Worm (Caenorhabditis elegans) whole organism, young adult: ENCODE data around the gene daf-31.

Source experiments
- B0336.3 ChIP-seq: fragments of 200-800 bp; sonication (Bioruptor generic); IDR thresholded peaks from 2 replicates; pipeline ENCODE4 v1.3.6; 2022; ENCODE audit warnings: missing genetic modification characterization, missing compliant biosample characterization
- D2030.7 ChIP-seq: fragments of 200-800 bp; sonication (Bioruptor generic); IDR thresholded peaks from 2 replicates; pipeline ENCODE4 v1.3.6; 2022; ENCODE audit warnings: missing genetic modification reagents, missing genetic modification characterization, missing compliant biosample characterization
- F10E7.11 ChIP-seq: sonication (generic microtip); optimal IDR thresholded peaks from 2 replicates; lab custom pipeline; 2017; ENCODE audit warnings: mild to moderate bottlenecking, missing genetic modification characterization, moderate library complexity, missing compliant biosample characterization
- F33H1.4 ChIP-seq: fragments of 200-800 bp; sonication (Bioruptor generic); IDR thresholded peaks from 2 replicates; pipeline ENCODE4 v1.3.6; 2022; ENCODE audit warnings: missing genetic modification reagents, missing genetic modification characterization, missing compliant biosample characterization
- F49E8.2 ChIP-seq: sonication (generic microtip); optimal IDR thresholded peaks from 3 replicates; lab custom pipeline; 2017; ENCODE audit warnings: missing genetic modification characterization, mild to moderate bottlenecking, missing compliant biosample characterization, antibody characterized with exemption, moderate library complexity; ENCODE audit not compliant: insufficient read depth
- F57A8.1 ChIP-seq: fragments of 200-800 bp; sonication (Bioruptor generic); optimal IDR thresholded peaks from 2 replicates; lab custom pipeline; 2018; ENCODE audit warnings: mild to moderate bottlenecking, missing genetic modification characterization, moderate library complexity, missing compliant biosample characterization
- K11D2.4 ChIP-seq: fragments of 200-800 bp; sonication (Bioruptor generic); IDR thresholded peaks from 2 replicates; pipeline ENCODE4 v1.3.6; 2022; ENCODE audit warnings: missing genetic modification reagents, missing genetic modification characterization, missing compliant biosample characterization
- T26A5.8 ChIP-seq: sonication (generic microtip); optimal IDR thresholded peaks from 2 replicates; lab custom pipeline; 2016; ENCODE audit warnings: missing genetic modification characterization, missing compliant biosample characterization
- Y53G8AR.9 ChIP-seq: fragments of 200-800 bp; sonication (Bioruptor generic); conservative IDR thresholded peaks from 2 replicates; pipeline ENCODE4 v1.3.6; 2022; ENCODE audit warnings: missing genetic modification reagents, missing genetic modification characterization, missing compliant biosample characterization
- Y67H2A.10 ChIP-seq: fragments of 200-800 bp; sonication (Bioruptor generic); conservative IDR thresholded peaks from 2 replicates; pipeline ENCODE4 v1.3.6; 2022; ENCODE audit warnings: missing genetic modification reagents, missing genetic modification characterization, missing compliant biosample characterization
- Y79H2A.3 ChIP-seq: fragments of 200-800 bp; sonication (Bioruptor generic); conservative IDR thresholded peaks from 2 replicates; pipeline ENCODE4 v1.3.6; 2022; ENCODE audit warnings: missing genetic modification reagents, missing genetic modification characterization, missing compliant biosample characterization
- bed-2 ChIP-seq: fragments of 200-800 bp; sonication (Bioruptor generic); IDR thresholded peaks from 2 replicates; pipeline ENCODE4 v1.3.6; 2022; ENCODE audit warnings: missing genetic modification reagents, missing genetic modification characterization, missing compliant biosample characterization
- ccch-3 ChIP-seq: fragments of 200-800 bp; sonication (Bioruptor generic); optimal IDR thresholded peaks from 2 replicates; lab custom pipeline; 2018; ENCODE audit warnings: mild to moderate bottlenecking, missing genetic modification characterization, missing compliant biosample characterization
- ceh-40 ChIP-seq: fragments of 200-800 bp; sonication (Bioruptor generic); IDR thresholded peaks from 2 replicates; pipeline ENCODE4 v1.3.6; 2022; ENCODE audit warnings: missing genetic modification characterization, missing compliant biosample characterization
- chd-7 ChIP-seq: sonication (generic microtip); optimal IDR thresholded peaks from 2 replicates; lab custom pipeline; 2016; ENCODE audit warnings: mild to moderate bottlenecking, missing genetic modification characterization, moderate library complexity, missing compliant biosample characterization
- egrh-3 ChIP-seq: fragments of 200-800 bp; sonication (Bioruptor generic); IDR thresholded peaks from 2 replicates; pipeline ENCODE4 v1.3.6; 2022; ENCODE audit warnings: missing genetic modification reagents, missing genetic modification characterization, missing compliant biosample characterization
- him-1 ChIP-seq: sonication (generic microtip); optimal IDR thresholded peaks from 2 replicates; lab custom pipeline; 2016; ENCODE audit warnings: missing genotype, missing genetic modification reagents, missing genetic modification characterization, missing compliant biosample characterization
- hlh-26 ChIP-seq: fragments of 200-800 bp; sonication (Bioruptor generic); conservative IDR thresholded peaks from 2 replicates; pipeline ENCODE4 v1.3.6; 2022; ENCODE audit warnings: missing genetic modification reagents, missing genetic modification characterization, missing compliant biosample characterization
- hmg-1.2 ChIP-seq: fragments of 200-800 bp; sonication (Bioruptor generic); IDR thresholded peaks from 2 replicates; pipeline ENCODE4 v1.3.6; 2022; ENCODE audit warnings: missing genetic modification reagents, missing genetic modification characterization, missing compliant biosample characterization
- hsf-1 ChIP-seq: fragments of 200-800 bp; sonication (Bioruptor generic); IDR thresholded peaks from 2 replicates; pipeline ENCODE4 v1.3.6; 2022; ENCODE audit warnings: missing genetic modification reagents, missing genetic modification characterization, missing compliant biosample characterization
- lag-1 ChIP-seq: fragments of 200-800 bp; sonication (Bioruptor generic); IDR thresholded peaks from 2 replicates; pipeline ENCODE4 v1.3.6; 2022; ENCODE audit warnings: missing genetic modification reagents, missing genetic modification characterization, missing compliant biosample characterization
- let-607 ChIP-seq, 2 experiments: fragments of 200-800 bp in 1 of 2; sonication (Bioruptor generic) in 1 of 2; sonication (generic microtip) in 1 of 2; optimal IDR thresholded peaks; 2 replicates each; lab custom pipeline; 2016 to 2018; ENCODE audit warnings: mild to moderate bottlenecking in 2 of 2, missing compliant biosample characterization in 2 of 2, missing genetic modification characterization in 2 of 2, moderate library complexity in 2 of 2, missing genotype in 1 of 2
- lin-26 ChIP-seq: fragments of 200-800 bp; sonication (Bioruptor generic); IDR thresholded peaks from 2 replicates; pipeline ENCODE4 v1.3.6; 2022; ENCODE audit warnings: missing genetic modification reagents, missing genetic modification characterization, missing compliant biosample characterization
- lir-1 ChIP-seq: fragments of 200-800 bp; sonication (Bioruptor generic); conservative IDR thresholded peaks from 2 replicates; pipeline ENCODE4 v1.3.6; 2022; ENCODE audit warnings: missing genetic modification reagents, missing genetic modification characterization, missing compliant biosample characterization
- madf-3 ChIP-seq: fragments of 200-800 bp; sonication (Bioruptor generic); IDR thresholded peaks from 2 replicates; pipeline ENCODE4 v1.3.6; 2022; ENCODE audit warnings: missing genetic modification reagents, missing genetic modification characterization, missing compliant biosample characterization
- madf-8 ChIP-seq: fragments of 200-800 bp; sonication (Bioruptor generic); conservative IDR thresholded peaks from 2 replicates; pipeline ENCODE4 v1.3.6; 2022; ENCODE audit warnings: missing genetic modification reagents, missing genetic modification characterization, missing compliant biosample characterization
- mel-28 ChIP-seq: sonication (generic microtip); optimal IDR thresholded peaks from 2 replicates; lab custom pipeline; 2016; ENCODE audit warnings: borderline replicate concordance, mild to moderate bottlenecking, missing genetic modification characterization, missing compliant biosample characterization
- mxl-1 ChIP-seq: sonication (generic microtip); optimal IDR thresholded peaks from 2 replicates; lab custom pipeline; 2016; ENCODE audit warnings: missing genetic modification characterization, missing compliant biosample characterization
- pbrm-1 ChIP-seq: fragments of 200-800 bp; sonication (Bioruptor generic); IDR thresholded peaks from 2 replicates; pipeline ENCODE4 v1.3.6; 2022; ENCODE audit warnings: missing genetic modification reagents, missing genetic modification characterization, missing compliant biosample characterization
- pha-4 ChIP-seq: fragments of 150-350 bp; sonication (generic microtip); optimal IDR thresholded peaks from 2 replicates; lab custom pipeline; 2014; ENCODE audit warnings: missing biosample characterization, missing genetic modification reagents, missing genetic modification characterization
- repo-1 ChIP-seq: sonication (generic microtip); optimal IDR thresholded peaks from 2 replicates; lab custom pipeline; 2017; ENCODE audit warnings: mild to moderate bottlenecking, missing genetic modification characterization, missing compliant biosample characterization
- sdz-38 ChIP-seq: sonication (generic microtip); optimal IDR thresholded peaks from 2 replicates; lab custom pipeline; 2016; ENCODE audit warnings: missing genotype, missing genetic modification characterization, missing compliant biosample characterization
- snpc-1.3 ChIP-seq: sonication (generic microtip); optimal IDR thresholded peaks from 2 replicates; lab custom pipeline; 2017; ENCODE audit warnings: missing genetic modification characterization, mild to moderate bottlenecking, missing compliant biosample characterization, antibody characterized with exemption, moderate library complexity, missing genotype, missing genetic modification reagents; ENCODE audit not compliant: insufficient read depth
- snpc-3.4 ChIP-seq: sonication (generic microtip); optimal IDR thresholded peaks from 2 replicates; lab custom pipeline; 2017; ENCODE audit warnings: missing genetic modification characterization, mild to moderate bottlenecking, missing compliant biosample characterization, antibody characterized with exemption, moderate library complexity, missing genotype, missing genetic modification reagents
- snpc-4 ChIP-seq, 5 experiments: fragments of 150-350 bp in 1 of 5; sonication (generic microtip) in 4 of 5; optimal IDR thresholded peaks; 2 replicates each; lab custom pipeline; 2014 to 2018; ENCODE audit warnings: missing genetic modification characterization in 5 of 5, missing biosample characterization in 3 of 5, antibody characterized with exemption in 2 of 5, mild to moderate bottlenecking in 2 of 5, missing compliant biosample characterization in 2 of 5, missing genotype in 2 of 5, moderate library complexity in 2 of 5, missing genetic modification reagents in 1 of 5
- tbp1 ChIP-seq: fragments of 200-800 bp; sonication (Bioruptor generic); optimal IDR thresholded peaks from 2 replicates; lab custom pipeline; 2018; ENCODE audit warnings: mild to moderate bottlenecking, missing genetic modification characterization, missing compliant biosample characterization
- tbx-9 ChIP-seq: sonication (generic microtip); optimal IDR thresholded peaks from 2 replicates; lab custom pipeline; 2016; ENCODE audit warnings: borderline replicate concordance, missing genetic modification characterization, inconsistent platforms, missing compliant biosample characterization
- tlf-1 ChIP-seq: fragments of 200-800 bp; sonication (Bioruptor generic); optimal IDR thresholded peaks from 2 replicates; lab custom pipeline; 2018; ENCODE audit warnings: mild to moderate bottlenecking, missing genetic modification characterization, missing compliant biosample characterization
- xnd-1 ChIP-seq: sonication (generic microtip); optimal IDR thresholded peaks from 2 replicates; lab custom pipeline; 2016; ENCODE audit warnings: missing genotype, missing genetic modification reagents, missing genetic modification characterization, missing compliant biosample characterization
- zfh-2 ChIP-seq: fragments of 200-800 bp; sonication (Bioruptor generic); conservative IDR thresholded peaks from 2 replicates; pipeline ENCODE4 v1.3.6; 2022; ENCODE audit warnings: missing genetic modification reagents, missing genetic modification characterization, missing compliant biosample characterization
- ztf-28 ChIP-seq: fragments of 200-800 bp; sonication (Bioruptor generic); IDR thresholded peaks from 2 replicates; pipeline ENCODE4 v1.3.6; 2022; ENCODE audit warnings: missing genetic modification reagents, missing genetic modification characterization, missing compliant biosample characterization

The daf-31 gene

DNA sequence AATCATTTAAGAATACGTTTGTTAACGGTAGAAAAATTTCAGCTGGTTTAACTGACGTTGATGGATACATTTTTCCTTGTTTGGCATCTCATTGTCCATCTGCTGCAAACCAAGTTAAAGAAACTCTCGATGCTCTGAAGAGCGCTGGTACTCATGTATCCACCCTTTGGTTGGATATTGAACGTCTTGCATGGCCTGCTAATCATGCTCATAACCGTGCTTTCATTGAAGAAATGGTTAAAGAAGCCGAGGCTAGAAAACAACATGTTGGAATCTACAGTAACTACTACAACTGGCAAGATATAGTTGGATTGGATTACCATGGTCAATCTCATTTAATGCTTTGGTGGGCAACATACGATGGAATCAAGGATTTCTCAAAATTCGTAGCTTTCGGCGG, 43.0 kb downstream of the daf-31 start:
- TF ChIP-seq madf-3 (GFP tag; lab: Robert Waterston, UW) (no peak), F57A8.1 (GFP tag; lab: Kevin White, UChicago) (no peak), madf-8 (GFP tag; lab: Robert Waterston, UW) (no peak), ceh-40 (GFP tag; lab: Robert Waterston, UW) (no peak), lir-1 (GFP tag; lab: Robert Waterston, UW) (no peak), ztf-28 (GFP tag; lab: Robert Waterston, UW) (no peak), pha-4 (no peak), let-607 (tag; optimal IDR thresholded peaks at IDR 0.05; lab: Kevin White, UChicago) (no peak), hsf-1 (no peak), F10E7.11 (tag; lab: Kevin White, UChicago) (no peak), ccch-3 (GFP tag; lab: Kevin White, UChicago) (no peak)

DNA sequence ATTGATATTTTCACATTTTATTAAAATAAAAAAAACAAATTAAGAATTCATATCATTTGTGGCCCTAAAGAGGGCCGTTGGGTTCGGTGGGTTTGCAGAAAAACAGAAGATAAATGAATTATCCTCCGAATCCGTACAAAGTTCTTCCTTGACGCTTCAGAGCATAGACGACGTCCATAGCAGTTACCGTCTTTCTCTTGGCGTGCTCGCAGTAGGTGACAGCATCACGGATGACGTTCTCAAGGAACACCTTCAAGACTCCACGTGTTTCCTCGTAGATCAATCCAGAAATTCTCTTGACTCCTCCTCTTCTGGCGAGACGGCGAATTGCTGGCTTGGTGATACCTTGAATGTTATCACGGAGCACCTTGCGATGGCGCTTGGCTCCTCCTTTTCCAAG, 43.5 kb downstream of the daf-31 start:
- TF ChIP-seq madf-8 (GFP tag; lab: Robert Waterston, UW) (no peak), snpc-1.3 (no peak), F33H1.4 (GFP tag; lab: Robert Waterston, UW) (no peak), chd-7 (no peak), tbp1 (GFP tag; lab: Kevin White, UChicago) (no peak), Y79H2A.3 (GFP tag; lab: Robert Waterston, UW) (no peak), F49E8.2 (no peak), K11D2.4 (no peak), T26A5.8 (tag; lab: Kevin White, UChicago) (no peak), ztf-28 (GFP tag; lab: Robert Waterston, UW) (no peak), repo-1 (tag; lab: Kevin White, UChicago) (no peak), xnd-1 (tag; lab: Kevin White, UChicago) (no peak), Y53G8AR.9 (no peak), lag-1 (GFP tag; lab: Robert Waterston, UW) (no peak), zfh-2 (GFP tag; lab: Robert Waterston, UW) (no peak), sdz-38 (no peak), D2030.7 (no peak), lin-26 (GFP tag; lab: Robert Waterston, UW) (no peak), bed-2 (no peak), hsf-1 (no peak)

DNA sequence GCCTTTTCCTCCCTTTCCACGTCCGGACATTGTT, 43.7 kb downstream of the daf-31 start, which contains the start of gene his-31:
Gene his-31 (minus strand): TSS at position 30 of the 34 bp plus-strand sequence.
- TF ChIP-seq F33H1.4 (GFP tag; lab: Robert Waterston, UW) (no peak), snpc-3.4 (tag; lab: Kevin White, UChicago) (no peak), egrh-3 (GFP tag; lab: Robert Waterston, UW) (no peak), hmg-1.2 (no peak), mxl-1 (tag; lab: Kevin White, UChicago) (no peak), xnd-1 (tag; lab: Kevin White, UChicago) (no peak), snpc-4 (GFP tag; optimal IDR thresholded peaks at IDR 0.05; lab: Kevin White, UChicago) (no peak), snpc-4 (tag; optimal IDR thresholded peaks at IDR 0.05; lab: Kevin White, UChicago) (no peak), Y67H2A.10 (GFP tag; lab: Robert Waterston, UW) (no peak), lin-26 (GFP tag; lab: Robert Waterston, UW) (no peak), B0336.3 (GFP tag; lab: Robert Waterston, UW) (no peak), mel-28 (tag; lab: Kevin White, UChicago) (no peak), him-1 (no peak), hlh-26 (no peak), pbrm-1 (no peak), tlf-1 (GFP tag; lab: Kevin White, UChicago) (no peak), lag-1 (GFP tag; lab: Robert Waterston, UW) (no peak), tbx-9 (no peak)
